Worm (Caenorhabditis elegans): ENCODE measurements around the gene prp-19.
A peak's percentile ranks its signal among the peaks of the same experiment; 100 is the strongest.

Gene prp-19

ce11 chrIII:5159505-5159904 is 12.3 kb downstream of the prp-19 start, which contains the start of gene T10F2.5:
TSS of gene T10F2.5 (minus strand) at chrIII:5159605.
- TF ChIP-seq mbf-1 (tag; optimal IDR thresholded peaks at IDR 0.05): no peak
- no peak for TF ChIP-seq skn-1 (tag; optimal IDR thresholded peaks at IDR 0.05)
- no peak for TF ChIP-seq snpc-4 (tag; optimal IDR thresholded peaks at IDR 0.05)
- TF ChIP-seq elt-1 (tag; optimal IDR thresholded peaks at IDR 0.05): no peak
- TF ChIP-seq fos-1 (tag; optimal IDR thresholded peaks at IDR 0.05): no peak
- TF ChIP-seq unc-55 (GFP tag; optimal IDR thresholded peaks at IDR 0.05): no peak
- TF ChIP-seq mdl-1 (tag; optimal IDR thresholded peaks at IDR 0.05): no peak

- no peak for TF ChIP-seq unc-55 (GFP tag; optimal IDR thresholded peaks at IDR 0.05)
- TF ChIP-seq elt-1 (tag; optimal IDR thresholded peaks at IDR 0.05): no peak
- TF ChIP-seq lin-13 (GFP tag; optimal IDR thresholded peaks at IDR 0.05): no peak
- TF ChIP-seq aly-2 (tag; optimal IDR thresholded peaks at IDR 0.05): no peak
- no peak for TF ChIP-seq sma-3 (GFP tag; optimal IDR thresholded peaks at IDR 0.05)
- TF ChIP-seq alr-1 (tag; optimal IDR thresholded peaks at IDR 0.05): no peak
- no peak for TF ChIP-seq Y55F3AM.14 (GFP tag; optimal IDR thresholded peaks at IDR 0.05)
- no peak for TF ChIP-seq blmp-1 (tag; optimal IDR thresholded peaks at IDR 0.05; ENCODE audit: insufficient read depth)
- TF ChIP-seq ztf-1 (GFP tag; conservative IDR thresholded peaks at IDR 0.05): no peak
- no peak for TF ChIP-seq peb-1 (tag; optimal IDR thresholded peaks at IDR 0.05)
- TF ChIP-seq unc-62 (GFP tag; optimal IDR thresholded peaks at IDR 0.05): no peak
- TF ChIP-seq ztf-11 (tag; optimal IDR thresholded peaks at IDR 0.05): no peak
- TF ChIP-seq nhr-10 (tag; optimal IDR thresholded peaks at IDR 0.05): no peak
- no peak for TF ChIP-seq sem-4 (tag; optimal IDR thresholded peaks at IDR 0.05)
- no peak for TF ChIP-seq ceh-82 (tag; optimal IDR thresholded peaks at IDR 0.05)
- no peak for TF ChIP-seq egl-27 (tag; optimal IDR thresholded peaks at IDR 0.05)
- TF ChIP-seq elt-3 (tag; optimal IDR thresholded peaks at IDR 0.05): no peak
- TF ChIP-seq nhr-77 (tag; optimal IDR thresholded peaks at IDR 0.05): no peak
Observed at ce11 chrIII:5158674-5159073, 13.2 kb downstream of the prp-19 start, which contains the start of gene oxy-4. TSS of gene oxy-4 (minus strand) at chrIII:5158774.

- TF ChIP-seq elt-3 (tag; optimal IDR thresholded peaks at IDR 0.05): no peak
- TF ChIP-seq egl-27 (tag; optimal IDR thresholded peaks at IDR 0.05): no peak
- TF ChIP-seq elt-1 (tag; optimal IDR thresholded peaks at IDR 0.05): no peak
- TF ChIP-seq sma-3 (GFP tag; optimal IDR thresholded peaks at IDR 0.05): no peak
- TF ChIP-seq ztf-1 (GFP tag; conservative IDR thresholded peaks at IDR 0.05): no peak
- TF ChIP-seq sem-4 (tag; optimal IDR thresholded peaks at IDR 0.05): no peak
- no peak for TF ChIP-seq nhr-237 (tag; optimal IDR thresholded peaks at IDR 0.05)
- no peak for TF ChIP-seq nhr-129 (tag; optimal IDR thresholded peaks at IDR 0.05)
- TF ChIP-seq ceh-82 (tag; optimal IDR thresholded peaks at IDR 0.05): no peak
- no peak for TF ChIP-seq nhr-21 (tag; optimal IDR thresholded peaks at IDR 0.05)
- TF ChIP-seq C34F6.9 (tag; optimal IDR thresholded peaks at IDR 0.05): no peak
- no peak for TF ChIP-seq mdl-1 (tag; optimal IDR thresholded peaks at IDR 0.05)
- no peak for TF ChIP-seq skn-1 (tag; optimal IDR thresholded peaks at IDR 0.05)
Observed at ce11 chrIII:5155393-5155792, 16.5 kb downstream of the prp-19 start.

- TF ChIP-seq sem-4 (tag; optimal IDR thresholded peaks at IDR 0.05) (no peak), mbf-1 (tag; optimal IDR thresholded peaks at IDR 0.05) (no peak), nhr-237 (tag; optimal IDR thresholded peaks at IDR 0.05) (no peak), nhr-10 (tag; optimal IDR thresholded peaks at IDR 0.05) (no peak), lsy-2 (tag; optimal IDR thresholded peaks at IDR 0.05) (peak in 1 of 2 experiments; percentile 54), unc-55 (GFP tag; optimal IDR thresholded peaks at IDR 0.05) (peak; percentile 80), blmp-1 (tag; optimal IDR thresholded peaks at IDR 0.05; ENCODE audit: insufficient read depth) (no peak), ceh-16 (tag; optimal IDR thresholded peaks at IDR 0.05) (no peak), crh-2 (tag; optimal IDR thresholded peaks at IDR 0.05) (peak; percentile 21), lin-13 (GFP tag; optimal IDR thresholded peaks at IDR 0.05) (no peak), lin-11 (tag; optimal IDR thresholded peaks at IDR 0.05) (no peak), lin-39 (tag; optimal IDR thresholded peaks at IDR 0.05) (no peak), elt-3 (tag; optimal IDR thresholded peaks at IDR 0.05) (no peak), C34F6.9 (tag; optimal IDR thresholded peaks at IDR 0.05) (peak; percentile 64), peb-1 (tag; optimal IDR thresholded peaks at IDR 0.05) (no peak), R02D3.7 (tag; optimal IDR thresholded peaks at IDR 0.05) (no peak), skn-1 (tag; optimal IDR thresholded peaks at IDR 0.05) (no peak)
Observed at ce11 chrIII:5153137-5153536, 18.7 kb downstream of the prp-19 start, which contains the start of the genes rbm-42 and grwd-1. TSS of gene rbm-42 (minus strand) at chrIII:5153229. TSS of gene grwd-1 (plus strand) at chrIII:5153464.

- TF ChIP-seq nhr-25 (tag; optimal IDR thresholded peaks at IDR 0.05) (no peak), crh-2 (tag; optimal IDR thresholded peaks at IDR 0.05) (no peak), mdl-1 (tag; optimal IDR thresholded peaks at IDR 0.05) (no peak), ceh-82 (tag; optimal IDR thresholded peaks at IDR 0.05) (no peak), lin-11 (tag; optimal IDR thresholded peaks at IDR 0.05) (no peak), egl-27 (tag; optimal IDR thresholded peaks at IDR 0.05) (no peak), mbf-1 (tag; optimal IDR thresholded peaks at IDR 0.05) (no peak), snpc-4 (tag; optimal IDR thresholded peaks at IDR 0.05) (no peak), unc-39 (tag; optimal IDR thresholded peaks at IDR 0.05) (no peak)
Observed at ce11 chrIII:5150980-5151379, 20.9 kb downstream of the prp-19 start.

Data from whole organism, L2 larva.